Worm (Caenorhabditis elegans) whole organism, L4 larva: ENCODE data around the gene F47D12.9.

Source experiments
- F37D6.2 ChIP-seq: sonication (generic microtip); optimal IDR thresholded peaks from 2 replicates; lab custom pipeline; 2016; ENCODE audit warnings: mild to moderate bottlenecking, missing genetic modification characterization, missing compliant biosample characterization
- F49E8.2 ChIP-seq: sonication (generic microtip); optimal IDR thresholded peaks from 2 replicates; lab custom pipeline; 2016; ENCODE audit warnings: missing compliant biosample characterization, mild to moderate bottlenecking, missing genetic modification characterization, borderline replicate concordance
- Y48G9A.11 ChIP-seq: fragments of 200-800 bp; sonication (Bioruptor generic); IDR thresholded peaks from 2 replicates; pipeline ENCODE4 v1.3.6; 2022; ENCODE audit warnings: missing genetic modification reagents, missing genetic modification characterization, missing compliant biosample characterization
- Y5F2A.4 ChIP-seq: fragments of 200-800 bp; sonication (Bioruptor generic); optimal IDR thresholded peaks from 2 replicates; lab custom pipeline; 2018; ENCODE audit warnings: mild to moderate bottlenecking, missing genetic modification characterization, missing compliant biosample characterization
- Y75B8A.6 ChIP-seq: fragments of 200-800 bp; sonication (Bioruptor generic); IDR thresholded peaks from 2 replicates; pipeline ENCODE4 v1.3.6; 2022; ENCODE audit warnings: missing genetic modification reagents, missing genetic modification characterization, missing compliant biosample characterization
- aha-1 ChIP-seq: fragments of 150-350 bp; peaks from one replicate; lab custom pipeline; 2014; ENCODE audit warnings: missing biosample characterization, missing genetic modification characterization
- aly-2 ChIP-seq: sonication (generic microtip); optimal IDR thresholded peaks from 2 replicates; lab custom pipeline; 2018; ENCODE audit warnings: missing biosample characterization, missing genetic modification characterization
- arid-1 ChIP-seq: fragments of 200-800 bp; sonication (Bioruptor generic); conservative IDR thresholded peaks from 2 replicates; pipeline ENCODE4 v1.3.6; 2022; ENCODE audit warnings: missing genetic modification reagents, missing genetic modification characterization, missing compliant biosample characterization
- ceh-20 ChIP-seq: fragments of 200-800 bp; sonication (Bioruptor generic); IDR thresholded peaks from 2 replicates; pipeline ENCODE4 v1.3.6; 2022; ENCODE audit warnings: missing genetic modification reagents, missing genetic modification characterization, missing compliant biosample characterization
- cey-2 ChIP-seq: sonication (generic microtip); optimal IDR thresholded peaks from 3 replicates; lab custom pipeline; 2017; ENCODE audit warnings: missing genetic modification characterization, mild to moderate bottlenecking, missing compliant biosample characterization, antibody characterized with exemption, borderline replicate concordance; ENCODE audit not compliant: insufficient read depth
- daf-16 ChIP-seq, 3 experiments: sonication (generic microtip); optimal IDR thresholded peaks; 2 replicates each; lab custom pipeline; 2016 to 2017; ENCODE audit warnings: missing genetic modification characterization in 3 of 3, missing genetic modification reagents in 3 of 3, mild to moderate bottlenecking in 2 of 3, missing compliant biosample characterization in 2 of 3, missing biosample characterization in 1 of 3, moderate library complexity in 1 of 3
- dmd-6 ChIP-seq: fragments of 200-800 bp; sonication (Bioruptor generic); IDR thresholded peaks from 2 replicates; pipeline ENCODE4 v1.3.6; 2022; ENCODE audit warnings: missing genetic modification reagents, missing genetic modification characterization, missing compliant biosample characterization
- dpl-1 ChIP-seq: fragments of 150-350 bp; optimal IDR thresholded peaks from 2 replicates; lab custom pipeline; 2014; ENCODE audit warnings: missing biosample characterization, missing genetic modification reagents, missing genetic modification characterization
- fkh-10 ChIP-seq: fragments of 150-350 bp; optimal IDR thresholded peaks from 2 replicates; lab custom pipeline; 2014; ENCODE audit warnings: missing biosample characterization, missing genetic modification reagents, missing genetic modification characterization
- hif-1 ChIP-seq, 2 experiments: sonication (generic microtip); optimal IDR thresholded peaks; 2 replicates each; lab custom pipeline; 2016 to 2017; ENCODE audit warnings: missing compliant biosample characterization in 2 of 2, missing genetic modification characterization in 2 of 2, missing genetic modification reagents in 2 of 2, missing genotype in 2 of 2, mild to moderate bottlenecking in 1 of 2
- hlh-11 ChIP-seq: fragments of 200-800 bp; sonication (Bioruptor generic); optimal IDR thresholded peaks from 2 replicates; lab custom pipeline; 2018; ENCODE audit warnings: mild to moderate bottlenecking, missing genetic modification characterization, missing compliant biosample characterization
- hlh-30 ChIP-seq: sonication (generic microtip); optimal IDR thresholded peaks from 2 replicates; lab custom pipeline; 2017; ENCODE audit warnings: antibody characterized with exemption, mild to moderate bottlenecking, missing genetic modification characterization, missing compliant biosample characterization; ENCODE audit not compliant: insufficient read depth
- hmg-1.1 ChIP-seq: fragments of 200-800 bp; sonication (Bioruptor generic); IDR thresholded peaks from 2 replicates; pipeline ENCODE4 v1.3.6; 2022; ENCODE audit warnings: missing genetic modification reagents, missing genetic modification characterization, missing compliant biosample characterization
- lim-7 ChIP-seq: fragments of 200-800 bp; sonication (Bioruptor generic); IDR thresholded peaks from 2 replicates; pipeline ENCODE4 v1.3.6; 2022; ENCODE audit warnings: missing genetic modification characterization, missing compliant biosample characterization
- lin-13 ChIP-seq: fragments of 150-350 bp; optimal IDR thresholded peaks from 2 replicates; lab custom pipeline; 2014; ENCODE audit warnings: missing biosample characterization, missing genetic modification reagents, missing genetic modification characterization
- lin-15B ChIP-seq: fragments of 150-350 bp; sonication (generic microtip); optimal IDR thresholded peaks from 3 replicates; lab custom pipeline; 2014; ENCODE audit warnings: missing biosample characterization, missing genetic modification characterization
- lsy-2 ChIP-seq, 2 experiments: fragments of 150-350 bp in 1 of 2; sonication (generic microtip) in 1 of 2; optimal IDR thresholded peaks; 2 replicates each; lab custom pipeline; 2014 to 2017; ENCODE audit warnings: missing biosample characterization in 2 of 2, missing genetic modification characterization in 2 of 2
- mdl-1 ChIP-seq, 2 experiments: fragments of 150-350 bp in 1 of 2; sonication (generic microtip) in 1 of 2; optimal IDR thresholded peaks; 2 replicates each; lab custom pipeline; 2014 to 2017; ENCODE audit warnings: missing biosample characterization in 2 of 2, missing genetic modification characterization in 2 of 2
- mes-2 ChIP-seq: sonication (generic microtip); optimal IDR thresholded peaks from 2 replicates; lab custom pipeline; 2016; ENCODE audit warnings: missing genotype, mild to moderate bottlenecking, missing genetic modification characterization, missing compliant biosample characterization; ENCODE audit not compliant: poor library complexity, severe bottlenecking
- nhr-102 ChIP-seq: sonication (generic microtip); optimal IDR thresholded peaks from 2 replicates; lab custom pipeline; 2016; ENCODE audit warnings: mild to moderate bottlenecking, missing genetic modification characterization, moderate library complexity, missing compliant biosample characterization
- nhr-11 ChIP-seq: fragments of 150-350 bp; optimal IDR thresholded peaks from 2 replicates; lab custom pipeline; 2014; ENCODE audit warnings: missing biosample characterization, missing genetic modification characterization
- nhr-111 ChIP-seq: fragments of 200-800 bp; sonication (Bioruptor generic); optimal IDR thresholded peaks from 2 replicates; lab custom pipeline; 2018; ENCODE audit warnings: mild to moderate bottlenecking, missing genetic modification characterization, missing compliant biosample characterization
- nhr-28 ChIP-seq: fragments of 150-350 bp; optimal IDR thresholded peaks from 2 replicates; lab custom pipeline; 2014; ENCODE audit warnings: missing biosample characterization, missing genetic modification characterization
- nhr-41 ChIP-seq: fragments of 200-800 bp; sonication (Bioruptor generic); IDR thresholded peaks from 2 replicates; pipeline ENCODE4 v1.3.6; 2022; ENCODE audit warnings: missing genetic modification reagents, missing genetic modification characterization, missing compliant biosample characterization
- nhr-48 ChIP-seq: sonication (generic microtip); optimal IDR thresholded peaks from 2 replicates; lab custom pipeline; 2016; ENCODE audit warnings: mild to moderate bottlenecking, missing genetic modification characterization, missing compliant biosample characterization
- pha-4 ChIP-seq, 2 experiments: fragments of 150-350 bp in 1 of 2; fragments of 200-800 bp in 1 of 2; sonication (Bioruptor generic) in 1 of 2; IDR thresholded peaks in 1 of 2; optimal IDR thresholded peaks in 1 of 2; 2 replicates each; pipeline versions ENCODE4 v1.3.6 to Lab custom; 2014 to 2022; ENCODE audit warnings: missing genetic modification characterization in 2 of 2, missing genetic modification reagents in 2 of 2, missing biosample characterization in 1 of 2, missing compliant biosample characterization in 1 of 2
- php-3 ChIP-seq: fragments of 200-800 bp; sonication (Bioruptor generic); IDR thresholded peaks from 2 replicates; pipeline ENCODE4 v1.3.6; 2022; ENCODE audit warnings: missing genetic modification reagents, missing genetic modification characterization, missing compliant biosample characterization
- pqm-1 ChIP-seq: sonication (generic microtip); optimal IDR thresholded peaks from 2 replicates; lab custom pipeline; 2017; ENCODE audit warnings: missing biosample characterization, missing genetic modification characterization
- rbr-2 ChIP-seq: sonication (generic microtip); optimal IDR thresholded peaks from 2 replicates; lab custom pipeline; 2016; ENCODE audit warnings: missing genotype, missing genetic modification characterization, missing compliant biosample characterization
- saeg-2 ChIP-seq: fragments of 200-800 bp; sonication (Bioruptor generic); IDR thresholded peaks from 2 replicates; pipeline ENCODE4 v1.3.6; 2022; ENCODE audit warnings: missing genetic modification reagents, missing genetic modification characterization, missing compliant biosample characterization
- sdz-12 ChIP-seq: fragments of 200-800 bp; sonication (Bioruptor generic); optimal IDR thresholded peaks from 2 replicates; lab custom pipeline; 2018; ENCODE audit warnings: mild to moderate bottlenecking, missing genetic modification characterization, missing compliant biosample characterization
- spr-1 ChIP-seq: sonication (generic microtip); optimal IDR thresholded peaks from 2 replicates; lab custom pipeline; 2016; ENCODE audit warnings: mild to moderate bottlenecking, missing genetic modification characterization, missing compliant biosample characterization
- tra-1 ChIP-seq: fragments of 200-800 bp; sonication (Bioruptor generic); IDR thresholded peaks from 2 replicates; pipeline ENCODE4 v1.3.6; 2022; ENCODE audit warnings: missing genetic modification reagents, missing genetic modification characterization, missing compliant biosample characterization
- unc-130 ChIP-seq: sonication (generic microtip); optimal IDR thresholded peaks from 2 replicates; lab custom pipeline; 2016; ENCODE audit warnings: missing genetic modification reagents, missing genetic modification characterization, missing compliant biosample characterization
- unc-62 ChIP-seq, 3 experiments: fragments of 150-350 bp in 1 of 3; sonication (generic microtip); optimal IDR thresholded peaks in 2 of 3; peaks in 1 of 3; 1 replicate in 1 of 3; 2 replicates in 2 of 3; lab custom pipeline; 2014 to 2017; ENCODE audit warnings: missing biosample characterization in 3 of 3, missing genetic modification characterization in 3 of 3, missing genetic modification reagents in 3 of 3, missing genotype in 1 of 3
- zfp-3 ChIP-seq: fragments of 200-800 bp; sonication (Bioruptor generic); conservative IDR thresholded peaks from 2 replicates; pipeline ENCODE4 v1.3.6; 2022; ENCODE audit warnings: missing genetic modification reagents, missing genetic modification characterization, missing compliant biosample characterization
- ztf-7 ChIP-seq: fragments of 150-350 bp; optimal IDR thresholded peaks from 2 replicates; lab custom pipeline; 2014; ENCODE audit warnings: missing biosample characterization, missing genetic modification characterization

The F47D12.9 gene

ce11 chrIII:6280070-6280596 is 23.0 kb downstream of the F47D12.9 start, which contains the start of gene hmg-1.2 (continued):
- no peak for TF ChIP-seq lim-7 (GFP tag; lab: Robert Waterston, UW)
- TF ChIP-seq ceh-20 (GFP tag; lab: Robert Waterston, UW) = 0 out of 2 replicates have a peak, but pooled peaks have one; percentile 44
- TF ChIP-seq tra-1 (GFP tag; lab: Robert Waterston, UW) = 0 out of 2 replicates have a peak, but pooled peaks have one; percentile 58
- TF ChIP-seq cey-2 (tag; lab: Kevin White, UChicago) = no peak
- TF ChIP-seq nhr-11 (tag; lab: Kevin White, UChicago) = peak; percentile 77
- TF ChIP-seq hif-1 (tag; optimal IDR thresholded peaks at IDR 0.05; lab: Kevin White, UChicago) = peak in 1 of 2 experiments; percentile 78
- peak; percentile 70; the same call in 1 of the 2 replicates for TF ChIP-seq zfp-3 (GFP tag; lab: Robert Waterston, UW)
- no peak for TF ChIP-seq aly-2 (tag; lab: Kevin White, UChicago)
- peak; percentile 61 for TF ChIP-seq F37D6.2 (tag; lab: Kevin White, UChicago)

ce11 chrIII:6279453-6279852 is 23.7 kb downstream of the F47D12.9 start:
- no peak for TF ChIP-seq daf-16 (GFP tag; optimal IDR thresholded peaks at IDR 0.05; lab: Kevin White, UChicago)
- TF ChIP-seq daf-16 (tag; optimal IDR thresholded peaks at IDR 0.05; lab: Kevin White, UChicago) = no peak
- no peak for TF ChIP-seq saeg-2 (GFP tag; lab: Robert Waterston, UW)
- TF ChIP-seq nhr-102 (tag; lab: Kevin White, UChicago) = no peak
- TF ChIP-seq mes-2 (tag; lab: Kevin White, UChicago) = no peak
- TF ChIP-seq Y75B8A.6 (GFP tag; lab: Robert Waterston, UW) = no peak

ce11 chrIII:6278301-6278827 is 24.8 kb downstream of the F47D12.9 start, which contains the start of gene C18F10.7:
Gene C18F10.7 (minus strand): TSS chrIII:6278351.
- TF ChIP-seq nhr-41 = no peak
- TF ChIP-seq hlh-30 (tag; lab: Kevin White, UChicago) = peak; percentile 95
- TF ChIP-seq rbr-2 (tag; lab: Kevin White, UChicago) = peak; percentile 34
- peak; percentile 1 for TF ChIP-seq nhr-102 (tag; lab: Kevin White, UChicago)
- TF ChIP-seq Y48G9A.11 (GFP tag; lab: Robert Waterston, UW) = peak; percentile 53
- peak; percentile 49 for TF ChIP-seq mes-2 (tag; lab: Kevin White, UChicago)
- TF ChIP-seq unc-62 (GFP tag; optimal IDR thresholded peaks at IDR 0.05 in 1 of 2; lab: Kevin White, UChicago) = peak in 1 of 2 experiments; percentile 70
- no peak for TF ChIP-seq unc-62 (tag; optimal IDR thresholded peaks at IDR 0.05; lab: Kevin White, UChicago)
- TF ChIP-seq hmg-1.1 (GFP tag; lab: Robert Waterston, UW) = peak; percentile 69
- peak; percentile 18; the same call in 1 of the 2 replicates for TF ChIP-seq dmd-6
- TF ChIP-seq nhr-48 (tag; lab: Kevin White, UChicago) = no peak
- peak; percentile 61 for TF ChIP-seq unc-130 (GFP tag; lab: Kevin White, UChicago)
- peak; percentile 13 for TF ChIP-seq spr-1 (tag; lab: Kevin White, UChicago)
- no peak for TF ChIP-seq lin-13
- TF ChIP-seq php-3 (GFP tag; lab: Robert Waterston, UW) = 0 out of 2 replicates have a peak, but pooled peaks have one; percentile 31
- TF ChIP-seq nhr-111 (GFP tag; lab: Kevin White, UChicago) = no peak
- TF ChIP-seq fkh-10 (GFP tag; lab: Kevin White, UChicago) = peak; percentile 9
- peak; percentile 42 for TF ChIP-seq dpl-1
- TF ChIP-seq pha-4 (GFP tag; IDR thresholded peaks at IDR 0.05; lab: Robert Waterston, UW) = no peak
- TF ChIP-seq pha-4 (tag; optimal IDR thresholded peaks at IDR 0.05; lab: Kevin White, UChicago) = peak; percentile 60
- TF ChIP-seq Y5F2A.4 = no peak
- TF ChIP-seq lim-7 (GFP tag; lab: Robert Waterston, UW) = no peak
- TF ChIP-seq pqm-1 = no peak
- TF ChIP-seq nhr-28 (tag; lab: Kevin White, UChicago) = peak; percentile 25
- TF ChIP-seq lin-15B (tag; lab: Kevin White, UChicago) = no peak
- peak; percentile 69 for TF ChIP-seq hlh-11 (tag; lab: Kevin White, UChicago)
- TF ChIP-seq arid-1 = peak; percentile 53; the same call in 1 of the 2 replicates
- TF ChIP-seq aha-1 (tag; lab: Kevin White, UChicago) = peak; percentile 94
- TF ChIP-seq F49E8.2 = peak; percentile 8
- no peak for TF ChIP-seq ztf-7 (tag; lab: Kevin White, UChicago)
- peak; percentile 84 to 94 for TF ChIP-seq mdl-1 (tag; optimal IDR thresholded peaks at IDR 0.05; lab: Kevin White, UChicago)
- TF ChIP-seq lsy-2 (tag; optimal IDR thresholded peaks at IDR 0.05; lab: Kevin White, UChicago) = peak in 1 of 2 experiments; percentile 45
- no peak for TF ChIP-seq sdz-12
